Worm (Caenorhabditis elegans) whole organism, L1 larva: ENCODE measurements around the gene C35A5.6.

Experiments used
- C04F5.9 ChIP-seq: sonication (generic microtip); optimal IDR thresholded peaks from 2 replicates; lab custom pipeline; 2016; ENCODE audit warnings: missing genetic modification characterization, missing compliant biosample characterization
- C34B4.2 ChIP-seq: sonication (generic microtip); optimal IDR thresholded peaks from 2 replicates; lab custom pipeline; 2017; ENCODE audit warnings: mild to moderate bottlenecking, missing genetic modification characterization, missing compliant biosample characterization
- alr-1 ChIP-seq: fragments of 200-800 bp; sonication (Bioruptor generic); optimal IDR thresholded peaks from 2 replicates; lab custom pipeline; 2018; ENCODE audit warnings: borderline replicate concordance, mild to moderate bottlenecking, missing genetic modification characterization, missing compliant biosample characterization
- ama-1 ChIP-seq: fragments of 150-350 bp; optimal IDR thresholded peaks from 2 replicates; lab custom pipeline; 2014
- blmp-1 ChIP-seq: fragments of 150-350 bp; optimal IDR thresholded peaks from 2 replicates; lab custom pipeline; 2014; ENCODE audit warnings: missing biosample characterization, missing genetic modification characterization
- ceh-8 ChIP-seq: fragments of 200-800 bp; sonication (Bioruptor generic); optimal IDR thresholded peaks from 2 replicates; lab custom pipeline; 2018; ENCODE audit warnings: mild to moderate bottlenecking, missing genetic modification characterization, moderate library complexity, missing compliant biosample characterization
- ceh-82 ChIP-seq, 3 experiments: fragments of 150-350 bp in 1 of 3; sonication (generic microtip) in 2 of 3; optimal IDR thresholded peaks; 2 replicates each; lab custom pipeline; 2014 to 2017; ENCODE audit warnings: missing biosample characterization in 3 of 3, missing genetic modification characterization in 3 of 3
- ces-1 ChIP-seq: fragments of 150-350 bp; optimal IDR thresholded peaks from 2 replicates; lab custom pipeline; 2014; ENCODE audit warnings: missing biosample characterization, missing genetic modification reagents, missing genetic modification characterization
- dpl-1 ChIP-seq, 3 experiments: fragments of 150-350 bp in 2 of 3; sonication (generic microtip) in 1 of 3; optimal IDR thresholded peaks; 2 replicates each; lab custom pipeline; 2014 to 2017; ENCODE audit warnings: missing biosample characterization in 3 of 3, missing genetic modification characterization in 3 of 3, missing genetic modification reagents in 3 of 3
- ets-5 ChIP-seq: fragments of 200-800 bp; sonication (Bioruptor generic); IDR thresholded peaks from 2 replicates; pipeline ENCODE4 v1.3.6; 2022; ENCODE audit warnings: missing genetic modification characterization, missing compliant biosample characterization
- fkh-8 ChIP-seq: sonication (generic microtip); optimal IDR thresholded peaks from 2 replicates; lab custom pipeline; 2016; ENCODE audit warnings: mild to moderate bottlenecking, missing genetic modification characterization, missing compliant biosample characterization
- fos-1 ChIP-seq: fragments of 150-350 bp; optimal IDR thresholded peaks from 2 replicates; lab custom pipeline; 2014; ENCODE audit warnings: missing biosample characterization, missing genetic modification characterization
- hlh-17 ChIP-seq: fragments of 200-800 bp; sonication (Bioruptor generic); optimal IDR thresholded peaks from 2 replicates; lab custom pipeline; 2018; ENCODE audit warnings: missing genetic modification characterization, mild to moderate bottlenecking, missing compliant biosample characterization, moderate library complexity, borderline replicate concordance
- hlh-4 ChIP-seq: sonication (generic microtip); optimal IDR thresholded peaks from 2 replicates; lab custom pipeline; 2016; ENCODE audit warnings: mild to moderate bottlenecking, missing genetic modification characterization, missing compliant biosample characterization
- irx-1 ChIP-seq: sonication (generic microtip); optimal IDR thresholded peaks from 2 replicates; lab custom pipeline; 2016; ENCODE audit warnings: missing genetic modification characterization, missing compliant biosample characterization
- jun-1 ChIP-seq: fragments of 150-350 bp; optimal IDR thresholded peaks from 2 replicates; lab custom pipeline; 2014; ENCODE audit warnings: missing biosample characterization, missing genetic modification reagents, missing genetic modification characterization
- lin-35 ChIP-seq, 2 experiments: fragments of 150-350 bp; optimal IDR thresholded peaks; 2 replicates each; lab custom pipeline; 2014; ENCODE audit warnings: missing biosample characterization in 2 of 2, missing genetic modification characterization in 2 of 2, missing genetic modification reagents in 2 of 2
- mab-9 ChIP-seq: fragments of 200-800 bp; sonication (Bioruptor generic); IDR thresholded peaks from 2 replicates; pipeline ENCODE4 v1.3.6; 2022; ENCODE audit warnings: missing genetic modification reagents, missing genetic modification characterization, missing compliant biosample characterization
- mef-2 ChIP-seq: fragments of 150-350 bp; optimal IDR thresholded peaks from 2 replicates; lab custom pipeline; 2014; ENCODE audit warnings: missing biosample characterization, missing genetic modification characterization
- mep-1 ChIP-seq: fragments of 150-350 bp; optimal IDR thresholded peaks from 2 replicates; lab custom pipeline; 2014; ENCODE audit warnings: missing biosample characterization, missing genetic modification characterization
- nhr-11 ChIP-seq: fragments of 150-350 bp; optimal IDR thresholded peaks from 2 replicates; lab custom pipeline; 2014; ENCODE audit warnings: missing biosample characterization, missing genetic modification characterization
- nhr-12 ChIP-seq: sonication (generic microtip); optimal IDR thresholded peaks from 2 replicates; lab custom pipeline; 2017; ENCODE audit warnings: missing biosample characterization, missing genetic modification characterization
- nhr-20 ChIP-seq: sonication (generic microtip); optimal IDR thresholded peaks from 2 replicates; lab custom pipeline; 2016; ENCODE audit warnings: mild to moderate bottlenecking, missing genetic modification characterization, missing compliant biosample characterization
- nhr-237 ChIP-seq: fragments of 150-350 bp; optimal IDR thresholded peaks from 2 replicates; lab custom pipeline; 2014; ENCODE audit warnings: missing biosample characterization, missing genetic modification characterization
- nhr-47 ChIP-seq: sonication (generic microtip); optimal IDR thresholded peaks from 2 replicates; lab custom pipeline; 2016; ENCODE audit warnings: mild to moderate bottlenecking, missing genetic modification characterization, moderate library complexity, missing compliant biosample characterization
- nhr-76 ChIP-seq: sonication (generic microtip); optimal IDR thresholded peaks from 2 replicates; lab custom pipeline; 2017; ENCODE audit warnings: missing biosample characterization, missing genetic modification characterization
- nhr-84 ChIP-seq: sonication (generic microtip); optimal IDR thresholded peaks from 2 replicates; lab custom pipeline; 2017; ENCODE audit warnings: missing biosample characterization, missing genetic modification characterization
- nhr-90 ChIP-seq: sonication (generic microtip); optimal IDR thresholded peaks from 2 replicates; lab custom pipeline; 2016; ENCODE audit warnings: mild to moderate bottlenecking, missing genetic modification characterization, missing compliant biosample characterization; ENCODE audit not compliant: poor library complexity
- rnt-1 ChIP-seq: sonication (generic microtip); optimal IDR thresholded peaks from 2 replicates; lab custom pipeline; 2016; ENCODE audit warnings: mild to moderate bottlenecking, missing genetic modification characterization, moderate library complexity, missing compliant biosample characterization
- sox-4 ChIP-seq: sonication (generic microtip); optimal IDR thresholded peaks from 2 replicates; lab custom pipeline; 2016; ENCODE audit warnings: missing genetic modification characterization, missing compliant biosample characterization
- sptf-1 ChIP-seq: fragments of 150-350 bp; optimal IDR thresholded peaks from 2 replicates; lab custom pipeline; 2014; ENCODE audit warnings: missing biosample characterization, missing genetic modification characterization
- sup-37 ChIP-seq: fragments of 200-800 bp; sonication (Bioruptor generic); optimal IDR thresholded peaks from 2 replicates; lab custom pipeline; 2018; ENCODE audit warnings: mild to moderate bottlenecking, missing genetic modification characterization, missing compliant biosample characterization
- tbx-2 ChIP-seq: sonication (generic microtip); optimal IDR thresholded peaks from 2 replicates; lab custom pipeline; 2016; ENCODE audit warnings: missing genetic modification characterization, missing compliant biosample characterization
- tlp-1 ChIP-seq: fragments of 150-350 bp; optimal IDR thresholded peaks from 2 replicates; lab custom pipeline; 2014; ENCODE audit warnings: missing biosample characterization, missing genetic modification characterization
- unc-130 ChIP-seq: fragments of 150-350 bp; optimal IDR thresholded peaks from 2 replicates; lab custom pipeline; 2017; ENCODE audit warnings: missing biosample characterization, missing genetic modification characterization, inconsistent platforms
- unc-86 ChIP-seq: sonication (generic microtip); optimal IDR thresholded peaks from 2 replicates; lab custom pipeline; 2016; ENCODE audit warnings: missing genetic modification characterization, missing compliant biosample characterization
- xbp-1 ChIP-seq: sonication (generic microtip); optimal IDR thresholded peaks from 2 replicates; lab custom pipeline; 2016; ENCODE audit warnings: missing genetic modification characterization, missing compliant biosample characterization
- zag-1 ChIP-seq: fragments of 150-350 bp; optimal IDR thresholded peaks from 2 replicates; lab custom pipeline; 2014; ENCODE audit warnings: missing biosample characterization, missing genetic modification characterization
- zip-4 ChIP-seq: fragments of 200-800 bp; sonication (Bioruptor generic); optimal IDR thresholded peaks from 2 replicates; lab custom pipeline; 2018; ENCODE audit warnings: mild to moderate bottlenecking, missing genetic modification characterization, moderate library complexity, missing compliant biosample characterization

C35A5.6 gene

DNA sequence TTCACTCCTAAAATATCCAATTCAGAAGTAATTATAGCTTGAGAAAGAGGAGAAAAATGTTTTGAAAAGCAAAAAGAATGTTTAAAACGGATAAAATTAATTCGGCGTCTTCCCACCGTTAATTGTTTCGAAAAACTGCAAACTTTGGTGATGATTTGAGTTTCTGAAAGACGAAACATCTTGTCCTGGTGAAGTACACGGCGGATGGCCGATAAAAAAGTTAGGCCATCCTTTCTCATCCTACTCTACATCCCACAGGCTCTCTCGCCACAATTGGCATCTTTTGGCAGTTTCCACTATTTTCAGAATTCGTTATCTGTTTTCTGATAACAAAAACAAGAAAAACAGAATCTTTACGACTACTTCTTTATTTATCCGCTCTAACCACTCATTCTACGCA, 17.0 kb downstream of the C35A5.6 start, which contains the start of the genes C35A5.8 and hda-11 (continued):
- TF ChIP-seq nhr-47 (tag; lab: Kevin White, UChicago) (peak; percentile 91), C04F5.9 (tag; lab: Kevin White, UChicago) (peak; percentile 81), nhr-12 (tag; lab: Kevin White, UChicago) (no peak), nhr-20 (peak; percentile 82), mep-1 (peak; percentile 74), rnt-1 (tag; lab: Kevin White, UChicago) (peak; percentile 99), mef-2 (no peak), fkh-8 (tag; lab: Kevin White, UChicago) (peak; percentile 66), sox-4 (tag; lab: Kevin White, UChicago) (peak; percentile 89), mab-9 (peak; percentile 70), fos-1 (peak; percentile 20), unc-130 (peak; percentile 51), jun-1 (tag; lab: Kevin White, UChicago) (no peak), hlh-17 (GFP tag; lab: Kevin White, UChicago) (no peak), xbp-1 (tag; lab: Kevin White, UChicago) (peak; percentile 80), sup-37 (peak; percentile 20), unc-86 (peak; percentile 59), tbx-2 (tag; lab: Kevin White, UChicago) (peak; percentile 89), nhr-237 (tag; lab: Kevin White, UChicago) (no peak), dpl-1 (GFP tag; optimal IDR thresholded peaks at IDR 0.05; lab: Kevin White, UChicago) (peak; percentile 64 to 75 (median 71)), irx-1 (tag; lab: Kevin White, UChicago) (peak; percentile 93), zip-4 (peak; percentile 6), nhr-90 (peak; percentile 91), alr-1 (tag; lab: Kevin White, UChicago) (no peak), ets-5 (GFP tag; lab: Robert Waterston, UW) (no peak), ama-1 (lab: Kevin White, UChicago) (no peak), tlp-1 (tag; lab: Kevin White, UChicago) (no peak), hlh-4 (tag; lab: Kevin White, UChicago) (peak; percentile 57), nhr-76 (tag; lab: Kevin White, UChicago) (no peak), zag-1 (tag; lab: Kevin White, UChicago) (no peak), nhr-84 (tag; lab: Kevin White, UChicago) (no peak), ceh-8 (GFP tag; lab: Kevin White, UChicago) (peak; percentile 7), ces-1 (no peak), C34B4.2 (tag; lab: Kevin White, UChicago) (no peak), lin-35 (GFP tag; optimal IDR thresholded peaks at IDR 0.05; lab: Kevin White, UChicago) (peak; percentile 71 to 74)

DNA sequence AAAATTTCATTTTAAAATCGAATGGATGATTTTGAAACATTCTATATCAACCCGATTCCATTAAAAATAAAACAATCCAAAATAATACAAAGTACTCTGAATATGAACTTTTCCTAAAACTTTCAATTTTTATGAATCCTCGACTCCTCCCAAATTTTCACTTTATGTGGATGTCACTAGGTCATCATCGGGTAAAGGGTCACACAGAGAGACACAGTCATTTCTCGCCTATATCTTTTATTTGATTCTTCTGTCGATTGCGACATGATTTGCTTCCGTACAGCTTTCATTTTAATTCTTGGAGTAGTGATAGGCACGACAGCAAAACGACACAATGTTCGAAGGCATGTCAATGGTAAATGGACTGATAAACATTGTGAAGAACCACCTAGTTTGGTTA, 19.6 kb downstream of the C35A5.6 start, which contains the start of gene F25D1.3:
F25D1.3 (plus strand) TSS at position 225 of the 400 bp plus-strand sequence.
- peak; percentile 96 for TF ChIP-seq blmp-1 (tag; lab: Kevin White, UChicago)
- TF ChIP-seq ceh-82 (tag; optimal IDR thresholded peaks at IDR 0.05; lab: Kevin White, UChicago), result no peak
- TF ChIP-seq, all 84 proteins: peak for 1

DNA sequence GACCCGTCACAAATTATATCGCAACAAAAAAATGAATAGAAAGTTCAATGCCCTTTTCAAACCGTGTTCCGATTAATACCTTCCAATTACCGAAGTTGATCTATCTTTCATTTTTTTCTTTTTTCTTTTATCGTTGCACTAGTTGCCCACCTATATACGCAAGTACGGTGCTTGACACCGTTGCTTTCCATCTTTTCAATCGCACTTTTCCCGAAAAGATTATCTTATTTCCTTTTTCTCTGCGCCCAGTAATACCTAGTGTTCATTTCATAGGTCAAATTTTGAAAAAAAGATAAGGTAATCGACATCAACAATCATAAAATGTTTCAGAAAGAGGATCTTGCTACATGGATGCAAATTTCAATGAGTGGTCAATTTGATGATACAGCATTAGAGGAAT, 20.7 kb downstream of the C35A5.6 start:
- no peak for TF ChIP-seq nhr-11
- TF ChIP-seq blmp-1 (tag; lab: Kevin White, UChicago), result peak; percentile 93
- TF ChIP-seq lin-35 (GFP tag; optimal IDR thresholded peaks at IDR 0.05; lab: Kevin White, UChicago), result no peak
- TF ChIP-seq, all 84 proteins: peak for 1

ce11 chrV:10532725-10533124, 23.8 kb downstream of the C35A5.6 start, which contains the start of gene txt-10:
Gene txt-10 (minus strand): TSS chrV:10532825.
- TF ChIP-seq sptf-1 (tag; lab: Kevin White, UChicago), result no peak
